Worm (Caenorhabditis elegans) whole organism, young adult: ENCODE measurements around the gene F17C11.12.

Experiments
- F57C9.4 ChIP-seq: sonication (generic microtip); optimal IDR thresholded peaks from 2 replicates; lab custom pipeline; 2017; ENCODE audit warnings: mild to moderate bottlenecking, missing genetic modification characterization, missing compliant biosample characterization
- ama-1 ChIP-seq, 3 experiments: fragments of 150-350 bp in 1 of 3; sonication (generic microtip) in 2 of 3; optimal IDR thresholded peaks; 2 replicates each; lab custom pipeline; 2014 to 2018; ENCODE audit warnings: missing biosample characterization in 2 of 3, missing genetic modification characterization in 2 of 3, missing genetic modification reagents in 2 of 3
- attf-3 ChIP-seq: fragments of 200-800 bp; sonication (Bioruptor generic); conservative IDR thresholded peaks from 2 replicates; pipeline ENCODE4 v1.3.6; 2022; ENCODE audit warnings: missing genetic modification reagents, missing genetic modification characterization, missing compliant biosample characterization
- bed-1 ChIP-seq: fragments of 200-800 bp; sonication (Bioruptor generic); IDR thresholded peaks from 2 replicates; pipeline ENCODE4 v1.3.6; 2022; ENCODE audit warnings: missing genetic modification reagents, missing genetic modification characterization, missing compliant biosample characterization
- ceh-100 ChIP-seq: fragments of 200-800 bp; sonication (Bioruptor generic); IDR thresholded peaks from 2 replicates; pipeline ENCODE4 v1.3.6; 2022; ENCODE audit warnings: missing genetic modification reagents, missing genetic modification characterization, missing compliant biosample characterization
- dpl-1 ChIP-seq: fragments of 150-350 bp; optimal IDR thresholded peaks from 2 replicates; lab custom pipeline; 2014; ENCODE audit warnings: missing biosample characterization, missing genetic modification reagents, missing genetic modification characterization
- efl-1 ChIP-seq: fragments of 150-350 bp; optimal IDR thresholded peaks from 2 replicates; lab custom pipeline; 2014; ENCODE audit warnings: missing biosample characterization, missing genetic modification reagents, missing genetic modification characterization
- ets-4 ChIP-seq: fragments of 200-800 bp; sonication (Bioruptor generic); optimal IDR thresholded peaks from 2 replicates; lab custom pipeline; 2018; ENCODE audit warnings: mild to moderate bottlenecking, missing genetic modification characterization, missing compliant biosample characterization
- hmg-20 ChIP-seq: fragments of 200-800 bp; sonication (Bioruptor generic); IDR thresholded peaks from 2 replicates; pipeline ENCODE4 v1.3.6; 2022; ENCODE audit warnings: missing genetic modification reagents, missing genetic modification characterization, missing compliant biosample characterization
- madf-8 ChIP-seq: fragments of 200-800 bp; sonication (Bioruptor generic); conservative IDR thresholded peaks from 2 replicates; pipeline ENCODE4 v1.3.6; 2022; ENCODE audit warnings: missing genetic modification reagents, missing genetic modification characterization, missing compliant biosample characterization
- rcor-1 ChIP-seq: fragments of 200-800 bp; sonication (Bioruptor generic); IDR thresholded peaks from 2 replicates; pipeline ENCODE4 v1.3.6; 2022; ENCODE audit warnings: missing genetic modification reagents, missing genetic modification characterization, missing compliant biosample characterization

DNA sequence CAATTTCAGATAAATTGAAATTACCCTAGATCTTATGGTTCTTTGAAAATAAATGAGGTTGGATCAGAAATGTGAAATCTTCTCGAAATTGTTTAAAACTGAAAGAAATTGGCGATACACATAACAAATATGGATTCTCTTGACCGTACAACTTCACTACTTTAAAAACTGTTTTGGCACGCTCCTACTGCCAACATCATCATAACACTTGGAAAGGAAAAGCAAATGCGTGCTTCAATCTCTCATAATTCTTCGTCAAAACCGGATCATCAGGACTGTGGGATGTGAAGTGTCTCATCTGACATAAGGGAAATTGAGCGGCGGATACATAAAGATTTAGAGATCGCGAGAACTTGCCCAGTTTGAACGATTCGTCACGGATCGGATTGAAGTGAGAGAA is 38.6 kb downstream of the F17C11.12 start, which contains the start of gene F32D8.7:
- no peak for TF ChIP-seq rcor-1 (GFP tag; lab: Robert Waterston, UW)
- no peak for TF ChIP-seq madf-8
- TF ChIP-seq ceh-100: no peak
- TF ChIP-seq dpl-1 (GFP tag; lab: Kevin White, UChicago): no peak
- no peak for TF ChIP-seq ets-4
- TF ChIP-seq bed-1 (GFP tag; lab: Robert Waterston, UW): no peak
- TF ChIP-seq hmg-20: no peak
- no peak for TF ChIP-seq efl-1 (GFP tag; lab: Kevin White, UChicago)
- TF ChIP-seq ama-1 (optimal IDR thresholded peaks at IDR 0.05; lab: Kevin White, UChicago): no peak
- TF ChIP-seq ama-1 (GFP tag; optimal IDR thresholded peaks at IDR 0.05; lab: Kevin White, UChicago): no peak
- TF ChIP-seq attf-3 (GFP tag; lab: Robert Waterston, UW): no peak
- no peak for TF ChIP-seq F57C9.4 (tag; lab: Kevin White, UChicago)
